Worm (Caenorhabditis elegans) whole organism, L1 larva: ENCODE results near the gene F39H12.1.

ENCODE experiments used
- C34B4.2 ChIP-seq: sonication (generic microtip); optimal IDR thresholded peaks from 2 replicates; lab custom pipeline; 2017; ENCODE audit warnings: mild to moderate bottlenecking, missing genetic modification characterization, missing compliant biosample characterization
- alr-1 ChIP-seq: fragments of 200-800 bp; sonication (Bioruptor generic); optimal IDR thresholded peaks from 2 replicates; lab custom pipeline; 2018; ENCODE audit warnings: borderline replicate concordance, mild to moderate bottlenecking, missing genetic modification characterization, missing compliant biosample characterization
- ama-1 ChIP-seq: fragments of 150-350 bp; optimal IDR thresholded peaks from 2 replicates; lab custom pipeline; 2014
- ceh-90 ChIP-seq: sonication (generic microtip); optimal IDR thresholded peaks from 2 replicates; lab custom pipeline; 2016; ENCODE audit warnings: missing genetic modification characterization, missing compliant biosample characterization
- ces-1 ChIP-seq: fragments of 150-350 bp; optimal IDR thresholded peaks from 2 replicates; lab custom pipeline; 2014; ENCODE audit warnings: missing biosample characterization, missing genetic modification reagents, missing genetic modification characterization
- efl-1 ChIP-seq, 4 experiments: fragments of 150-350 bp; optimal IDR thresholded peaks in 3 of 4; peaks in 1 of 4; 1 replicate in 1 of 4; 2 replicates in 3 of 4; lab custom pipeline; 2014; ENCODE audit warnings: missing biosample characterization in 2 of 4, missing genetic modification characterization in 2 of 4, missing genetic modification reagents in 2 of 4
- lin-35 ChIP-seq, 2 experiments: fragments of 150-350 bp; optimal IDR thresholded peaks; 2 replicates each; lab custom pipeline; 2014; ENCODE audit warnings: missing biosample characterization in 2 of 2, missing genetic modification characterization in 2 of 2, missing genetic modification reagents in 2 of 2
- mep-1 ChIP-seq: fragments of 150-350 bp; optimal IDR thresholded peaks from 2 replicates; lab custom pipeline; 2014; ENCODE audit warnings: missing biosample characterization, missing genetic modification characterization
- nhr-11 ChIP-seq: fragments of 150-350 bp; optimal IDR thresholded peaks from 2 replicates; lab custom pipeline; 2014; ENCODE audit warnings: missing biosample characterization, missing genetic modification characterization
- nhr-12 ChIP-seq: sonication (generic microtip); optimal IDR thresholded peaks from 2 replicates; lab custom pipeline; 2017; ENCODE audit warnings: missing biosample characterization, missing genetic modification characterization
- sptf-1 ChIP-seq: fragments of 150-350 bp; optimal IDR thresholded peaks from 2 replicates; lab custom pipeline; 2014; ENCODE audit warnings: missing biosample characterization, missing genetic modification characterization
- swsn-7 ChIP-seq: sonication (generic microtip); optimal IDR thresholded peaks from 2 replicates; lab custom pipeline; 2016; ENCODE audit warnings: missing genetic modification characterization, missing compliant biosample characterization
- xbp-1 ChIP-seq: sonication (generic microtip); optimal IDR thresholded peaks from 2 replicates; lab custom pipeline; 2016; ENCODE audit warnings: missing genetic modification characterization, missing compliant biosample characterization

- TF ChIP-seq swsn-7 (tag; lab: Kevin White, UChicago): no peak
- TF ChIP-seq xbp-1: no peak
- no peak for TF ChIP-seq ceh-90 (tag; lab: Kevin White, UChicago)
- TF ChIP-seq nhr-11 (tag; lab: Kevin White, UChicago): no peak
- no peak for TF ChIP-seq C34B4.2
- TF ChIP-seq sptf-1: no peak
- TF ChIP-seq mep-1: no peak
- no peak for TF ChIP-seq efl-1 (optimal IDR thresholded peaks at IDR 0.05; lab: Kevin White, UChicago)
- TF ChIP-seq efl-1 (GFP tag; optimal IDR thresholded peaks at IDR 0.05 in 1 of 2; lab: Kevin White, UChicago): no peak
- TF ChIP-seq nhr-12: no peak
- no peak for TF ChIP-seq alr-1 (tag; lab: Kevin White, UChicago)
- no peak for TF ChIP-seq lin-35 (GFP tag; optimal IDR thresholded peaks at IDR 0.05; lab: Kevin White, UChicago)
- TF ChIP-seq ces-1: no peak
- TF ChIP-seq ama-1 (lab: Kevin White, UChicago): no peak
These were observed 44.7 kb upstream of the F39H12.1 start for ce11 chrX:789848-790247.
